Worm (Caenorhabditis elegans): ENCODE results near the gene srp-2.
A peak's percentile ranks its signal among the peaks of the same experiment; 100 is the strongest.

The srp-2 gene

ce11 chrV:726573-727483, 35.6 kb upstream of the srp-2 start:
- peak; percentile 17 for TF ChIP-seq pqm-1 (tag; optimal IDR thresholded peaks at IDR 0.05)
- peak; percentile 95 for TF ChIP-seq ama-1 (optimal IDR thresholded peaks at IDR 0.05)
- TF ChIP-seq ZK546.5 (tag; optimal IDR thresholded peaks at IDR 0.05): no peak
- peak; percentile 13 for TF ChIP-seq elt-2 (tag; optimal IDR thresholded peaks at IDR 0.05)
- TF ChIP-seq nhr-25 (tag; optimal IDR thresholded peaks at IDR 0.05): peak; percentile 25
- peak in 1 of 3 experiments; percentile 5 for TF ChIP-seq elt-3 (tag; optimal IDR thresholded peaks at IDR 0.05)
- TF ChIP-seq egl-5 (tag; optimal IDR thresholded peaks at IDR 0.05): peak; percentile 35
- peak; percentile 56 for TF ChIP-seq nhr-43 (tag; optimal IDR thresholded peaks at IDR 0.05; ENCODE audit: poor library complexity, severe bottlenecking)
- no peak for TF ChIP-seq daf-12 (tag; optimal IDR thresholded peaks at IDR 0.05)
- TF ChIP-seq nhr-23 (tag; optimal IDR thresholded peaks at IDR 0.05): no peak

- TF ChIP-seq lsy-12 (tag; optimal IDR thresholded peaks at IDR 0.05) (peak; percentile 42), pha-4 (tag; optimal IDR thresholded peaks at IDR 0.05) (peak; percentile 79), ama-1 (optimal IDR thresholded peaks at IDR 0.05) (peak; percentile 92), lin-39 (tag; optimal IDR thresholded peaks at IDR 0.05) (peak; percentile 11), nhr-25 (tag; optimal IDR thresholded peaks at IDR 0.05) (peak; percentile 2), aly-2 (tag; optimal IDR thresholded peaks at IDR 0.05) (no peak), elt-2 (tag; optimal IDR thresholded peaks at IDR 0.05) (peak; percentile 83), fos-1 (tag; optimal IDR thresholded peaks at IDR 0.05) (peak; percentile 15), pqm-1 (tag; optimal IDR thresholded peaks at IDR 0.05) (peak; percentile 65), nhr-77 (tag; optimal IDR thresholded peaks at IDR 0.05) (no peak), nhr-23 (tag; optimal IDR thresholded peaks at IDR 0.05) (peak; percentile 71), R02D3.7 (tag; optimal IDR thresholded peaks at IDR 0.05) (no peak), nfya-1 (tag; optimal IDR thresholded peaks at IDR 0.05; ENCODE audit: insufficient read depth) (peak; percentile 68), jun-1 (tag; optimal IDR thresholded peaks at IDR 0.05) (peak; percentile 43), ceh-28 (tag; optimal IDR thresholded peaks at IDR 0.05) (peak; percentile 67), unc-62 (GFP tag; optimal IDR thresholded peaks at IDR 0.05) (no peak), ceh-82 (tag; optimal IDR thresholded peaks at IDR 0.05) (no peak), nhr-43 (tag; optimal IDR thresholded peaks at IDR 0.05; ENCODE audit: poor library complexity, severe bottlenecking) (peak; percentile 73), tbx-2 (tag; optimal IDR thresholded peaks at IDR 0.05) (peak; percentile 8), lin-15B (tag; optimal IDR thresholded peaks at IDR 0.05) (peak; percentile 28)
Measured at ce11 chrV:727484-728351, 34.7 kb upstream of the srp-2 start, which contains the start of the genes icl-1 and srh-2. icl-1 (minus strand) TSS chrV:728004. srh-2 (plus strand) TSS chrV:728301.

ce11 chrV:728822-729493, 33.5 kb upstream of the srp-2 start:
- TF ChIP-seq ama-1 (optimal IDR thresholded peaks at IDR 0.05) (peak; percentile 50), ceh-82 (tag; optimal IDR thresholded peaks at IDR 0.05) (no peak), hmg-11 (tag; optimal IDR thresholded peaks at IDR 0.05) (no peak), mdl-1 (tag; optimal IDR thresholded peaks at IDR 0.05) (peak; percentile 38), nhr-237 (tag; optimal IDR thresholded peaks at IDR 0.05) (no peak), lin-39 (tag; optimal IDR thresholded peaks at IDR 0.05) (no peak), ztf-11 (tag; optimal IDR thresholded peaks at IDR 0.05) (no peak), nhr-67 (tag; optimal IDR thresholded peaks at IDR 0.05) (no peak), sea-2 (GFP tag; optimal IDR thresholded peaks at IDR 0.05) (no peak), nhr-43 (tag; optimal IDR thresholded peaks at IDR 0.05; ENCODE audit: poor library complexity, severe bottlenecking) (peak; percentile 57), elt-3 (tag; optimal IDR thresholded peaks at IDR 0.05) (no peak), nhr-77 (tag; optimal IDR thresholded peaks at IDR 0.05) (no peak), fos-1 (tag; optimal IDR thresholded peaks at IDR 0.05) (no peak), eor-1 (tag; optimal IDR thresholded peaks at IDR 0.05) (no peak), nhr-11 (tag; optimal IDR thresholded peaks at IDR 0.05) (no peak), fkh-2 (tag; optimal IDR thresholded peaks at IDR 0.05) (no peak), aly-2 (tag; optimal IDR thresholded peaks at IDR 0.05) (no peak), ceh-9 (tag; optimal IDR thresholded peaks at IDR 0.05) (no peak), lsy-12 (tag; optimal IDR thresholded peaks at IDR 0.05) (peak; percentile 7), ZK546.5 (tag; optimal IDR thresholded peaks at IDR 0.05) (no peak), nhr-23 (tag; optimal IDR thresholded peaks at IDR 0.05) (peak; percentile 19), jun-1 (tag; optimal IDR thresholded peaks at IDR 0.05) (no peak), elt-2 (tag; optimal IDR thresholded peaks at IDR 0.05) (peak; percentile 77), R02D3.7 (tag; optimal IDR thresholded peaks at IDR 0.05) (no peak), nhr-25 (tag; optimal IDR thresholded peaks at IDR 0.05) (peak; percentile 46), pqm-1 (tag; optimal IDR thresholded peaks at IDR 0.05) (peak; percentile 65), unc-62 (GFP tag; optimal IDR thresholded peaks at IDR 0.05) (no peak), nhr-28 (tag; optimal IDR thresholded peaks at IDR 0.05) (no peak), snpc-4 (tag; optimal IDR thresholded peaks at IDR 0.05) (peak; percentile 5), nhr-12 (tag; optimal IDR thresholded peaks at IDR 0.05) (no peak), ceh-28 (tag; optimal IDR thresholded peaks at IDR 0.05) (no peak), elt-1 (tag; optimal IDR thresholded peaks at IDR 0.05) (no peak), unc-39 (tag; optimal IDR thresholded peaks at IDR 0.05) (no peak), nhr-76 (tag; optimal IDR thresholded peaks at IDR 0.05) (no peak), egl-27 (tag; optimal IDR thresholded peaks at IDR 0.05) (no peak)
